Fruit fly (Drosophila melanogaster) whole organism, embryonic: ENCODE results near the gene CG4456.

Experiments
- ATbp ChIP-seq: fragments of 200-800 bp; sonication (Bioruptor generic); optimal IDR thresholded peaks from 2 replicates; lab custom pipeline; 2017; ENCODE audit warnings: missing biosample characterization, mild to moderate bottlenecking, missing genetic modification characterization, missing genetic modification reagents
- CG11247 ChIP-seq: fragments of 200-800 bp; sonication (Bioruptor generic); IDR thresholded peaks from 2 replicates; pipeline ENCODE4 v1.3.6; 2022; ENCODE audit warnings: missing biosample characterization, missing genetic modification characterization
- CG11723 ChIP-seq: fragments of 200-800 bp; sonication (Bioruptor generic); optimal IDR thresholded peaks from 2 replicates; lab custom pipeline; 2017; ENCODE audit warnings: missing biosample characterization, mild to moderate bottlenecking, missing genetic modification characterization
- CG12219 ChIP-seq: fragments of 200-800 bp; sonication (Bioruptor generic); optimal IDR thresholded peaks from 3 replicates; lab custom pipeline; 2018; ENCODE audit warnings: missing biosample characterization, mild to moderate bottlenecking, missing genetic modification characterization
- CG1233 ChIP-seq: fragments of 200-800 bp; sonication (Bioruptor generic); optimal IDR thresholded peaks from 4 replicates; lab custom pipeline; 2018; ENCODE audit warnings: missing biosample characterization, mild to moderate bottlenecking, missing genetic modification characterization
- CG14710 ChIP-seq: fragments of 200-800 bp; sonication (Bioruptor generic); optimal IDR thresholded peaks from 3 replicates; lab custom pipeline; 2019; ENCODE audit warnings: missing biosample characterization, mild to moderate bottlenecking, missing genetic modification characterization, moderate library complexity
- CG15696 ChIP-seq: fragments of 200-800 bp; sonication (Bioruptor generic); optimal IDR thresholded peaks from 2 replicates; lab custom pipeline; 2019; ENCODE audit warnings: missing biosample characterization, mild to moderate bottlenecking, missing genetic modification characterization, moderate library complexity
- CG17361 ChIP-seq: fragments of 200-800 bp; sonication (Bioruptor generic); IDR thresholded peaks from 3 replicates; pipeline ENCODE4 v1.3.6; 2022; ENCODE audit warnings: missing biosample characterization, missing genetic modification characterization
- CG17802 ChIP-seq: fragments of 200-800 bp; sonication (Bioruptor generic); optimal IDR thresholded peaks from 2 replicates; lab custom pipeline; 2018; ENCODE audit warnings: missing biosample characterization, mild to moderate bottlenecking, missing genetic modification characterization, moderate library complexity
- CG18011 ChIP-seq: fragments of 200-800 bp; sonication (Bioruptor generic); optimal IDR thresholded peaks from 2 replicates; lab custom pipeline; 2017; ENCODE audit warnings: missing biosample characterization, missing genetic modification characterization, mild to moderate bottlenecking, moderate library complexity, missing genotype
- CG2120 ChIP-seq: fragments of 200-800 bp; sonication (Bioruptor generic); optimal IDR thresholded peaks from 3 replicates; lab custom pipeline; 2016; ENCODE audit warnings: missing biosample characterization, missing genetic modification characterization
- CG30403 ChIP-seq: fragments of 200-800 bp; sonication (Bioruptor generic); optimal IDR thresholded peaks from 3 replicates; lab custom pipeline; 2016; ENCODE audit warnings: missing biosample characterization, missing genetic modification characterization
- CG3281 ChIP-seq: fragments of 200-800 bp; sonication (Bioruptor generic); optimal IDR thresholded peaks from 3 replicates; lab custom pipeline; 2017; ENCODE audit warnings: missing biosample characterization, mild to moderate bottlenecking, missing genetic modification characterization
- CG33557 ChIP-seq: fragments of 200-800 bp; sonication (Bioruptor generic); optimal IDR thresholded peaks from 2 replicates; lab custom pipeline; 2019; ENCODE audit warnings: missing biosample characterization, mild to moderate bottlenecking, missing genetic modification characterization, moderate library complexity
- CG3726 ChIP-seq: fragments of 200-800 bp; sonication (Bioruptor generic); IDR thresholded peaks from 3 replicates; pipeline ENCODE4, ENCODE4 v1.3.6; 2022; ENCODE audit warnings: missing biosample characterization, missing genetic modification characterization
- CG8478 ChIP-seq: fragments of >200 bp; optimal IDR thresholded peaks from 2 replicates; lab custom pipeline; 2018
- CG8924 ChIP-seq: fragments of 200-800 bp; optimal IDR thresholded peaks from 3 replicates; lab custom pipeline; 2019; ENCODE audit warnings: missing biosample characterization, mild to moderate bottlenecking, missing genetic modification characterization, moderate library complexity
- CG9437 ChIP-seq: fragments of 200-800 bp; sonication (Bioruptor generic); optimal IDR thresholded peaks from 2 replicates; lab custom pipeline; 2018; ENCODE audit warnings: missing biosample characterization, mild to moderate bottlenecking, missing genetic modification characterization
- CG9876 ChIP-seq: fragments of 200-800 bp; sonication (Bioruptor generic); optimal IDR thresholded peaks from 2 replicates; lab custom pipeline; 2016; ENCODE audit warnings: missing biosample characterization, missing genetic modification characterization
- Fer1 ChIP-seq: fragments of 200-800 bp; sonication (Bioruptor generic); optimal IDR thresholded peaks from 2 replicates; lab custom pipeline; 2017; ENCODE audit warnings: missing biosample characterization, mild to moderate bottlenecking, missing genetic modification characterization
- GATAe ChIP-seq: fragments of 200-800 bp; sonication (Bioruptor generic); conservative IDR thresholded peaks from 2 replicates; pipeline ENCODE4 v1.3.6; 2022; ENCODE audit warnings: missing biosample characterization, missing genetic modification characterization
- HHEX ChIP-seq: fragments of 200-800 bp; sonication (Bioruptor generic); optimal IDR thresholded peaks from 3 replicates; lab custom pipeline; 2017; ENCODE audit warnings: missing biosample characterization, mild to moderate bottlenecking, missing genetic modification characterization, missing genetic modification reagents
- Hand ChIP-seq: fragments of 200-800 bp; sonication (Bioruptor generic); optimal IDR thresholded peaks from 2 replicates; lab custom pipeline; 2017; ENCODE audit warnings: mild to moderate bottlenecking, missing biosample characterization, missing genetic modification reagents, missing genetic modification characterization
- Hmx ChIP-seq: fragments of 200-800 bp; sonication (Bioruptor generic); optimal IDR thresholded peaks from 2 replicates; lab custom pipeline; 2016; ENCODE audit warnings: missing biosample characterization, missing genetic modification characterization
- Hr3 ChIP-seq: fragments of 200-800 bp; sonication (Bioruptor generic); optimal IDR thresholded peaks from 3 replicates; lab custom pipeline; 2016; ENCODE audit warnings: missing biosample characterization, missing genetic modification characterization
- Hr78 ChIP-seq, 2 experiments: fragments of 200-800 bp in 1 of 2; fragments of >200 bp in 1 of 2; sonication (Bioruptor generic) in 1 of 2; optimal IDR thresholded peaks; 2 replicates each; lab custom pipeline; 2017 to 2019; ENCODE audit warnings: missing biosample characterization in 2 of 2, missing genetic modification characterization in 2 of 2, mild to moderate bottlenecking in 1 of 2, moderate library complexity in 1 of 2
- Mrtf ChIP-seq: fragments of 200-800 bp; sonication (Bioruptor generic); IDR thresholded peaks from 3 replicates; pipeline ENCODE4 v1.3.6; 2022; ENCODE audit warnings: missing biosample characterization, missing genetic modification characterization
- NfI ChIP-seq: fragments of 200-800 bp; sonication (Bioruptor generic); optimal IDR thresholded peaks from 3 replicates; lab custom pipeline; 2018; ENCODE audit warnings: missing biosample characterization, mild to moderate bottlenecking, missing genetic modification characterization, moderate library complexity
- Ptx1 ChIP-seq: fragments of 200-800 bp; sonication (Bioruptor generic); IDR thresholded peaks from 2 replicates; pipeline ENCODE4 v1.3.6; 2022; ENCODE audit warnings: missing biosample characterization, missing genetic modification characterization
- Scr ChIP-seq: fragments of 200-800 bp; sonication (Bioruptor generic); IDR thresholded peaks from 2 replicates; pipeline ENCODE4 v1.3.6; 2022; ENCODE audit warnings: missing biosample characterization, missing genetic modification characterization; ENCODE audit not compliant: partially characterized antibody
- ap ChIP-seq: fragments of 200-800 bp; sonication (Bioruptor generic); IDR thresholded peaks from 2 replicates; pipeline ENCODE4 v1.3.6; 2022; ENCODE audit warnings: missing biosample characterization, missing genetic modification characterization
- chif ChIP-seq, 2 experiments: fragments of 200-800 bp; sonication (Bioruptor generic); optimal IDR thresholded peaks; 3 replicates each; lab custom pipeline; 2016; ENCODE audit warnings: missing biosample characterization in 2 of 2, missing genetic modification characterization in 2 of 2
- ci ChIP-seq: fragments of 200-800 bp; sonication (Bioruptor generic); IDR thresholded peaks from 3 replicates; pipeline ENCODE4 v1.3.6; 2022; ENCODE audit warnings: missing biosample characterization, missing genetic modification characterization
- crol ChIP-seq: fragments of 200-800 bp; sonication (Bioruptor generic); IDR thresholded peaks from 2 replicates; pipeline ENCODE4 v1.3.6; 2022; ENCODE audit warnings: missing biosample characterization, missing genetic modification characterization
- dmrt99B ChIP-seq: fragments of 200-800 bp; sonication (Bioruptor generic); optimal IDR thresholded peaks from 2 replicates; lab custom pipeline; 2018; ENCODE audit warnings: missing biosample characterization, mild to moderate bottlenecking, missing genetic modification characterization, moderate library complexity
- dpn ChIP-seq, 2 experiments: fragments of 200-800 bp; sonication (Bioruptor generic); optimal IDR thresholded peaks; 3 replicates each; lab custom pipeline; 2016; ENCODE audit warnings: missing biosample characterization in 2 of 2, missing genetic modification characterization in 2 of 2
- ewg ChIP-seq: fragments of 200-800 bp; sonication (Bioruptor generic); optimal IDR thresholded peaks from 3 replicates; lab custom pipeline; 2017; ENCODE audit warnings: mild to moderate bottlenecking, missing biosample characterization, missing genetic modification reagents, missing genetic modification characterization
- eyg ChIP-seq: fragments of 200-800 bp; sonication (Bioruptor generic); optimal IDR thresholded peaks from 3 replicates; lab custom pipeline; 2016; ENCODE audit warnings: missing biosample characterization, missing genetic modification characterization
- gsb-n ChIP-seq: fragments of 200-800 bp; sonication (Bioruptor generic); optimal IDR thresholded peaks from 3 replicates; lab custom pipeline; 2018; ENCODE audit warnings: missing biosample characterization, mild to moderate bottlenecking, missing genetic modification characterization
- kay ChIP-seq: fragments of 200-800 bp; sonication (Bioruptor generic); optimal IDR thresholded peaks from 2 replicates; lab custom pipeline; 2016; ENCODE audit warnings: missing biosample characterization, missing genetic modification characterization
- ken ChIP-seq: fragments of 200-800 bp; sonication (Bioruptor generic); IDR thresholded peaks from 3 replicates; pipeline ENCODE4 v1.3.6; 2022; ENCODE audit warnings: missing biosample characterization, missing genetic modification characterization
- lab ChIP-seq: fragments of 200-800 bp; sonication (Bioruptor generic); optimal IDR thresholded peaks from 3 replicates; lab custom pipeline; 2017; ENCODE audit warnings: missing biosample characterization, missing genetic modification characterization, mild to moderate bottlenecking, moderate library complexity, missing genetic modification reagents
- nerfin-1 ChIP-seq: fragments of 200-800 bp; sonication (Bioruptor generic); optimal IDR thresholded peaks from 3 replicates; lab custom pipeline; 2019; ENCODE audit warnings: missing biosample characterization, mild to moderate bottlenecking, missing genetic modification characterization, moderate library complexity
- prd ChIP-seq, 3 experiments: fragments of >200 bp in 2 of 3; fragments of 200-800 bp in 1 of 3; sonication (Bioruptor generic) in 1 of 3; optimal IDR thresholded peaks in 2 of 3; IDR thresholded peaks in 1 of 3; 2 replicates in 2 of 3; 3 replicates in 1 of 3; pipeline versions ENCODE4 v1.3.6 to Lab custom; 2017 to 2022; ENCODE audit warnings: missing biosample characterization in 1 of 3, missing genetic modification characterization in 1 of 3
- sima ChIP-seq: fragments of 200-800 bp; sonication (Bioruptor generic); optimal IDR thresholded peaks from 2 replicates; lab custom pipeline; 2016; ENCODE audit warnings: missing biosample characterization, missing genetic modification characterization
- tap ChIP-seq: fragments of 200-800 bp; optimal IDR thresholded peaks from 3 replicates; lab custom pipeline; 2019; ENCODE audit warnings: missing biosample characterization, mild to moderate bottlenecking, missing genetic modification characterization, moderate library complexity
- ttk ChIP-seq: fragments of 200-800 bp; sonication (Bioruptor generic); IDR thresholded peaks from 2 replicates; pipeline ENCODE4 v2.1.2; 2022; ENCODE audit warnings: missing biosample characterization, missing genetic modification characterization
- vnd ChIP-seq: fragments of 200-800 bp; sonication (Bioruptor generic); IDR thresholded peaks from 3 replicates; pipeline ENCODE4 v1.3.6; 2022; ENCODE audit warnings: missing biosample characterization, missing genetic modification characterization; ENCODE audit not compliant: partially characterized antibody

Gene CG4456

dm6 chr3L:9420054-9420818 lies 47.7 kb downstream of the CG4456 start (continued):
- no peak for TF ChIP-seq CG11723 (GFP tag; lab: Kevin White, UChicago)
- TF ChIP-seq CG11247 (GFP tag; lab: Robert Waterston, UW): 0 out of 2 replicates have a peak, but pooled peaks have one; percentile 19
- peak; percentile 54 for TF ChIP-seq ttk
- TF ChIP-seq CG17802 (tag; lab: Kevin White, UChicago): no peak
- peak in 1 of 2 experiments; percentile 32 for TF ChIP-seq Hr78 (GFP tag; optimal IDR thresholded peaks at IDR 0.05; lab: Kevin White, UChicago)
- TF ChIP-seq crol: no peak
- TF ChIP-seq ewg (GFP tag; lab: Kevin White, UChicago): no peak
- peak; percentile 24 for TF ChIP-seq CG9437 (GFP tag; lab: Kevin White, UChicago)
- TF ChIP-seq CG17361: 0 out of 3 replicates have a peak, but pooled peaks have one; percentile 26
- no peak for TF ChIP-seq Hmx
- no peak for TF ChIP-seq prd (optimal IDR thresholded peaks at IDR 0.05; lab: Kevin White, UChicago)
- TF ChIP-seq prd (GFP tag; IDR thresholded peaks at IDR 0.05; lab: Robert Waterston, UW): peak; percentile 56; the same call in 2 of the 3 replicates
- peak; percentile 25 for TF ChIP-seq CG3281
- peak; percentile 57; the same call in 1 of the 3 replicates for TF ChIP-seq Mrtf (GFP tag; lab: Robert Waterston, UW)
- peak; percentile 22 for TF ChIP-seq CG12219 (GFP tag; lab: Kevin White, UChicago)
- TF ChIP-seq CG9876: no peak
- TF ChIP-seq CG8924 (tag; lab: Kevin White, UChicago): peak; percentile 40
- TF ChIP-seq ATbp (GFP tag; lab: Kevin White, UChicago): peak; percentile 64
- no peak for TF ChIP-seq CG14710 (tag; lab: Kevin White, UChicago)
- TF ChIP-seq GATAe: no peak
- peak; percentile 44 for TF ChIP-seq tap (tag; lab: Kevin White, UChicago)
- no peak for TF ChIP-seq CG33557
- TF ChIP-seq dpn (GFP tag; optimal IDR thresholded peaks at IDR 0.05; lab: Kevin White, UChicago): peak in 1 of 2 experiments; percentile 47
- TF ChIP-seq ci (GFP tag; lab: Robert Waterston, UW): peak; percentile 84
- peak; percentile 38 for TF ChIP-seq CG30403
- TF ChIP-seq CG3726 (GFP tag; lab: Robert Waterston, UW): no peak
- TF ChIP-seq Scr: no peak
- no peak for TF ChIP-seq vnd (GFP tag; lab: Robert Waterston, UW)
- TF ChIP-seq CG8478 (lab: Kevin White, UChicago): no peak
- peak in 1 of 2 experiments; percentile 28 for TF ChIP-seq chif (GFP tag; optimal IDR thresholded peaks at IDR 0.05; lab: Kevin White, UChicago)
- TF ChIP-seq gsb-n (tag; lab: Kevin White, UChicago): peak; percentile 35
- TF ChIP-seq NfI (GFP tag; lab: Kevin White, UChicago): peak; percentile 51
- peak; percentile 68 for TF ChIP-seq lab (GFP tag; lab: Kevin White, UChicago)
- peak; percentile 5 for TF ChIP-seq nerfin-1 (tag; lab: Kevin White, UChicago)
- peak; percentile 49 for TF ChIP-seq CG2120 (GFP tag; lab: Kevin White, UChicago)
- TF ChIP-seq ken (GFP tag; lab: Robert Waterston, UW): peak; percentile 56; the same call in 1 of the 3 replicates
- TF ChIP-seq dmrt99B (tag; lab: Kevin White, UChicago): peak; percentile 75
- no peak for TF ChIP-seq kay (GFP tag; lab: Kevin White, UChicago)
- peak; percentile 11 for TF ChIP-seq Hr3 (GFP tag; lab: Kevin White, UChicago)
- TF ChIP-seq CG15696 (tag; lab: Kevin White, UChicago): no peak
- no peak for TF ChIP-seq CG18011 (GFP tag; lab: Kevin White, UChicago)
- peak; percentile 65 for TF ChIP-seq Ptx1 (GFP tag; lab: Robert Waterston, UW)
- TF ChIP-seq sima (GFP tag; lab: Kevin White, UChicago): no peak
- TF ChIP-seq HHEX: peak; percentile 42
- TF ChIP-seq Fer1 (GFP tag; lab: Kevin White, UChicago): peak; percentile 21
- TF ChIP-seq eyg: no peak
- TF ChIP-seq ap (GFP tag; lab: Robert Waterston, UW): peak; percentile 62
- no peak for TF ChIP-seq Hand (GFP tag; lab: Kevin White, UChicago)
- TF ChIP-seq CG1233 (GFP tag; lab: Kevin White, UChicago): peak; percentile 12
